Worm (Caenorhabditis elegans) whole organism, L2 larva: Measurements from ENCODE around the gene D1005.2.

ENCODE experiments used
- C34F6.9 ChIP-seq: fragments of 150-350 bp; optimal IDR thresholded peaks from 2 replicates; lab custom pipeline; 2014; ENCODE audit warnings: missing biosample characterization, missing genetic modification characterization
- F13H6.1 ChIP-seq: sonication (generic microtip); optimal IDR thresholded peaks from 2 replicates; lab custom pipeline; 2016; ENCODE audit warnings: missing genetic modification characterization, missing compliant biosample characterization
- R02D3.7 ChIP-seq: fragments of 150-350 bp; optimal IDR thresholded peaks from 2 replicates; lab custom pipeline; 2014; ENCODE audit warnings: missing biosample characterization, missing genetic modification characterization
- Y55F3AM.14 ChIP-seq: fragments of 200-800 bp; sonication (Bioruptor generic); optimal IDR thresholded peaks from 2 replicates; lab custom pipeline; 2018; ENCODE audit warnings: mild to moderate bottlenecking, missing genetic modification characterization, missing compliant biosample characterization
- ZK546.5 ChIP-seq: sonication (generic microtip); optimal IDR thresholded peaks from 2 replicates; lab custom pipeline; 2017; ENCODE audit warnings: missing biosample characterization, missing genetic modification characterization
- alr-1 ChIP-seq: fragments of 150-350 bp; optimal IDR thresholded peaks from 2 replicates; lab custom pipeline; 2014; ENCODE audit warnings: missing biosample characterization, missing genetic modification characterization
- aly-2 ChIP-seq: fragments of 150-350 bp; optimal IDR thresholded peaks from 2 replicates; lab custom pipeline; 2014; ENCODE audit warnings: missing biosample characterization, missing genetic modification characterization
- ama-1 ChIP-seq: fragments of 150-350 bp; optimal IDR thresholded peaks from 2 replicates; lab custom pipeline; 2018; ENCODE audit warnings: inconsistent platforms
- blmp-1 ChIP-seq: sonication (generic microtip); optimal IDR thresholded peaks from 2 replicates; lab custom pipeline; 2017; ENCODE audit warnings: missing genetic modification characterization, mild to moderate bottlenecking, missing compliant biosample characterization, antibody characterized with exemption, moderate library complexity; ENCODE audit not compliant: insufficient read depth
- ceh-16 ChIP-seq: fragments of 150-350 bp; optimal IDR thresholded peaks from 2 replicates; lab custom pipeline; 2014; ENCODE audit warnings: missing biosample characterization, missing genetic modification characterization
- ceh-82 ChIP-seq: fragments of 150-350 bp; optimal IDR thresholded peaks from 2 replicates; lab custom pipeline; 2014; ENCODE audit warnings: missing biosample characterization, missing genetic modification characterization
- crh-2 ChIP-seq: sonication (generic microtip); optimal IDR thresholded peaks from 2 replicates; lab custom pipeline; 2017; ENCODE audit warnings: missing biosample characterization, missing genetic modification characterization
- dmd-4 ChIP-seq: sonication (generic microtip); optimal IDR thresholded peaks from 2 replicates; lab custom pipeline; 2017; ENCODE audit warnings: missing biosample characterization, missing genetic modification characterization
- egl-27 ChIP-seq: sonication (generic microtip); optimal IDR thresholded peaks from 3 replicates; lab custom pipeline; 2017; ENCODE audit warnings: missing biosample characterization, missing genetic modification reagents, missing genetic modification characterization
- elt-1 ChIP-seq: fragments of 150-350 bp; optimal IDR thresholded peaks from 2 replicates; lab custom pipeline; 2014; ENCODE audit warnings: missing biosample characterization, missing genetic modification characterization
- elt-3 ChIP-seq: sonication (generic microtip); optimal IDR thresholded peaks from 2 replicates; lab custom pipeline; 2017; ENCODE audit warnings: missing biosample characterization, missing genetic modification characterization
- fos-1 ChIP-seq: fragments of 150-350 bp; optimal IDR thresholded peaks from 2 replicates; lab custom pipeline; 2014; ENCODE audit warnings: missing biosample characterization, missing genetic modification characterization
- gmeb-1 ChIP-seq: fragments of 150-350 bp; optimal IDR thresholded peaks from 2 replicates; lab custom pipeline; 2014; ENCODE audit warnings: missing biosample characterization, missing genetic modification characterization
- lin-11 ChIP-seq: fragments of 150-350 bp; sonication (generic microtip); optimal IDR thresholded peaks from 2 replicates; lab custom pipeline; 2014; ENCODE audit warnings: missing biosample characterization, missing genetic modification characterization, inconsistent platforms, mixed read lengths
- lin-13 ChIP-seq: fragments of 150-350 bp; optimal IDR thresholded peaks from 2 replicates; lab custom pipeline; 2014; ENCODE audit warnings: missing biosample characterization, missing genetic modification reagents, missing genetic modification characterization
- lsy-2 ChIP-seq, 2 experiments: fragments of 150-350 bp in 1 of 2; sonication (generic microtip) in 1 of 2; optimal IDR thresholded peaks; 2 replicates each; lab custom pipeline; 2014 to 2017; ENCODE audit warnings: missing biosample characterization in 2 of 2, missing genetic modification characterization in 2 of 2
- mab-5 ChIP-seq: fragments of 150-350 bp; optimal IDR thresholded peaks from 2 replicates; lab custom pipeline; 2014; ENCODE audit warnings: missing biosample characterization, missing genetic modification characterization
- mdl-1 ChIP-seq, 2 experiments: fragments of 150-350 bp in 1 of 2; sonication (generic microtip) in 1 of 2; optimal IDR thresholded peaks; 2 replicates each; lab custom pipeline; 2017; ENCODE audit warnings: missing biosample characterization in 2 of 2, missing genetic modification characterization in 2 of 2
- nhr-10 ChIP-seq: sonication (generic microtip); optimal IDR thresholded peaks from 2 replicates; lab custom pipeline; 2017; ENCODE audit warnings: missing biosample characterization, missing genetic modification characterization
- nhr-11 ChIP-seq: fragments of 150-350 bp; optimal IDR thresholded peaks from 2 replicates; lab custom pipeline; 2014; ENCODE audit warnings: missing biosample characterization, missing genetic modification characterization
- nhr-129 ChIP-seq: fragments of 150-350 bp; optimal IDR thresholded peaks from 2 replicates; lab custom pipeline; 2014; ENCODE audit warnings: missing biosample characterization, missing genetic modification characterization
- nhr-21 ChIP-seq: fragments of 150-350 bp; optimal IDR thresholded peaks from 2 replicates; lab custom pipeline; 2014; ENCODE audit warnings: missing biosample characterization, missing genetic modification characterization
- nhr-23 ChIP-seq: fragments of 150-350 bp; optimal IDR thresholded peaks from 2 replicates; lab custom pipeline; 2014; ENCODE audit warnings: missing biosample characterization, missing genetic modification reagents, missing genetic modification characterization
- nhr-237 ChIP-seq: fragments of 150-350 bp; optimal IDR thresholded peaks from 2 replicates; lab custom pipeline; 2014; ENCODE audit warnings: missing biosample characterization, missing genetic modification characterization
- nhr-25 ChIP-seq: fragments of 150-350 bp; sonication (generic microtip); optimal IDR thresholded peaks from 3 replicates; lab custom pipeline; 2014; ENCODE audit warnings: missing biosample characterization, missing genetic modification characterization
- peb-1 ChIP-seq: fragments of 150-350 bp; optimal IDR thresholded peaks from 2 replicates; lab custom pipeline; 2014; ENCODE audit warnings: missing biosample characterization, missing genetic modification characterization
- sem-4 ChIP-seq: fragments of 150-350 bp; optimal IDR thresholded peaks from 2 replicates; lab custom pipeline; 2014; ENCODE audit warnings: missing biosample characterization, missing genetic modification reagents, missing genetic modification characterization
- skn-1 ChIP-seq: sonication (generic microtip); optimal IDR thresholded peaks from 2 replicates; lab custom pipeline; 2017; ENCODE audit warnings: missing biosample characterization, missing genetic modification characterization
- sma-3 ChIP-seq: sonication (generic microtip); optimal IDR thresholded peaks from 2 replicates; lab custom pipeline; 2016; ENCODE audit warnings: missing genetic modification reagents, missing genetic modification characterization, missing compliant biosample characterization
- sma-9 ChIP-seq, 2 experiments: fragments of 150-350 bp in 1 of 2; sonication (generic microtip) in 1 of 2; optimal IDR thresholded peaks; 2 replicates each; lab custom pipeline; 2014 to 2016; ENCODE audit warnings: missing genetic modification characterization in 2 of 2, mild to moderate bottlenecking in 1 of 2, missing biosample characterization in 1 of 2, missing compliant biosample characterization in 1 of 2, missing genetic modification reagents in 1 of 2, moderate library complexity in 1 of 2
- snpc-4 ChIP-seq: fragments of 150-350 bp; optimal IDR thresholded peaks from 2 replicates; lab custom pipeline; 2014; ENCODE audit warnings: missing biosample characterization, missing genetic modification characterization
- unc-39 ChIP-seq: fragments of 150-350 bp; optimal IDR thresholded peaks from 2 replicates; lab custom pipeline; 2014; ENCODE audit warnings: missing biosample characterization, missing genetic modification characterization
- unc-55 ChIP-seq: fragments of 150-350 bp; sonication (generic microtip); optimal IDR thresholded peaks from 3 replicates; lab custom pipeline; 2014; ENCODE audit warnings: missing biosample characterization, missing genetic modification reagents, missing genetic modification characterization
- unc-62 ChIP-seq: fragments of 150-350 bp; optimal IDR thresholded peaks from 2 replicates; lab custom pipeline; 2014; ENCODE audit warnings: missing biosample characterization, missing genetic modification reagents, missing genetic modification characterization
- zag-1 ChIP-seq: fragments of 150-350 bp; optimal IDR thresholded peaks from 2 replicates; lab custom pipeline; 2014; ENCODE audit warnings: missing biosample characterization, missing genetic modification characterization
- ztf-1 ChIP-seq: fragments of 200-800 bp; sonication (Bioruptor generic); conservative IDR thresholded peaks from 2 replicates; pipeline ENCODE4 v1.3.6; 2022; ENCODE audit warnings: missing genetic modification characterization, missing compliant biosample characterization
- ztf-11 ChIP-seq: sonication (generic microtip); optimal IDR thresholded peaks from 2 replicates; lab custom pipeline; 2017; ENCODE audit warnings: missing biosample characterization, missing genetic modification characterization
- ztf-4 ChIP-seq: fragments of 150-350 bp; optimal IDR thresholded peaks from 2 replicates; lab custom pipeline; 2014; ENCODE audit warnings: missing biosample characterization, missing genetic modification characterization

D1005.2 gene

DNA sequence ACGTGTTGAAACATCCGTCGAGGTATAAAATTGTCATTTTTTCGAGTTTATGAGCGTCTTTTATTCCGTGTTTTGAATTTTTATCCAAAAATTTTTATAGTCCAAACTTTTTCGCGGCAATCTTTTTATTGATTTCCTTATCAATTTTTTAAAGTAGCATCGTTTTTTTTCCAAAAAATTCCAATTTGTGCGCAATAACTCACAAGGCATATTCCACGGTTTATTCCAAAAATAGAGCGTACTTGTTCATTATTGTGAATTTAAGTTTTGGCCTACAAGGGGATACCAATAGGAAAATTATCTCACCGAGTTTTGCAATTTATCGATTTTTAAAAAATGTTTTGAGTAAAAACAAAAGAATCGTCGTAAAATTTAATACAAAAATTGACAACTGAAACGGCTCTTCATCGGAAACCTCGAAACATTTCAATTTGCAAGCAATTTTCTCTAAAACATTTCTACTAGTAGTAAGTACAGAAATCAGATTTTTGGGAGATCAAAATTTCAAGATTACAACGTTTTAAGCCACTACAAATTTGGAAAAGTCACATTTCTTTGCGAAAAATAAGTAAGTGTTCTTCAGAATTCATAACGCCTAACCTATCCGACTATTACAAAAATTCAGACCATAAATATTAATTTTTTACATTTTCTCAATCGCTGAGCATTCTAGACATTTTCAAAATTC, 15.1 kb upstream of the D1005.2 start:
- TF ChIP-seq ceh-82, result no peak
- TF ChIP-seq ceh-16 (tag; lab: Kevin White, UChicago), result no peak
- TF ChIP-seq egl-27 (tag; lab: Kevin White, UChicago), result no peak
- no peak for TF ChIP-seq R02D3.7 (tag; lab: Kevin White, UChicago)
- no peak for TF ChIP-seq fos-1 (tag; lab: Kevin White, UChicago)
- TF ChIP-seq peb-1 (tag; lab: Kevin White, UChicago), result no peak
- no peak for TF ChIP-seq Y55F3AM.14 (GFP tag; lab: Kevin White, UChicago)
- TF ChIP-seq lin-13 (GFP tag; lab: Kevin White, UChicago), result peak; percentile 4
- no peak for TF ChIP-seq ZK546.5 (tag; lab: Kevin White, UChicago)
- TF ChIP-seq skn-1 (tag; lab: Kevin White, UChicago), result no peak
- TF ChIP-seq nhr-23 (tag; lab: Kevin White, UChicago), result no peak
- no peak for TF ChIP-seq crh-2 (tag; lab: Kevin White, UChicago)
- TF ChIP-seq mab-5 (tag; lab: Kevin White, UChicago), result no peak
- TF ChIP-seq ztf-1 (GFP tag; lab: Robert Waterston, UW), result no peak
- TF ChIP-seq nhr-25 (tag; lab: Kevin White, UChicago), result peak; percentile 64
- no peak for TF ChIP-seq lin-11 (tag; lab: Kevin White, UChicago)
- TF ChIP-seq ztf-11 (tag; lab: Kevin White, UChicago), result no peak
- no peak for TF ChIP-seq dmd-4 (tag; lab: Kevin White, UChicago)
- TF ChIP-seq sma-3 (GFP tag; lab: Kevin White, UChicago), result peak; percentile 20
- peak; percentile 22 for TF ChIP-seq C34F6.9
- TF ChIP-seq, all 48 proteins: peak for 4

- no peak for TF ChIP-seq skn-1 (tag; lab: Kevin White, UChicago)
- peak in 1 of 2 experiments; percentile 47 for TF ChIP-seq lsy-2 (tag; optimal IDR thresholded peaks at IDR 0.05; lab: Kevin White, UChicago)
- TF ChIP-seq ama-1 (lab: Kevin White, UChicago), result peak; percentile 64
- no peak for TF ChIP-seq ztf-1 (GFP tag; lab: Robert Waterston, UW)
- peak; percentile 43 for TF ChIP-seq sma-9 (GFP tag; optimal IDR thresholded peaks at IDR 0.05; lab: Kevin White, UChicago)
- TF ChIP-seq sma-9 (tag; optimal IDR thresholded peaks at IDR 0.05; lab: Kevin White, UChicago), result no peak
- no peak for TF ChIP-seq nhr-237
- TF ChIP-seq crh-2 (tag; lab: Kevin White, UChicago), result peak; percentile 45
- peak; percentile 4 for TF ChIP-seq F13H6.1 (tag; lab: Kevin White, UChicago)
- no peak for TF ChIP-seq gmeb-1
- TF ChIP-seq ztf-4 (tag; lab: Kevin White, UChicago), result peak; percentile 53
- TF ChIP-seq sma-3 (GFP tag; lab: Kevin White, UChicago), result peak; percentile 16
- peak; percentile 8 for TF ChIP-seq ceh-16 (tag; lab: Kevin White, UChicago)
- TF ChIP-seq nhr-21 (tag; lab: Kevin White, UChicago), result peak; percentile 29
- TF ChIP-seq dmd-4 (tag; lab: Kevin White, UChicago), result no peak
- no peak for TF ChIP-seq nhr-10
- peak; percentile 14 for TF ChIP-seq nhr-129 (tag; lab: Kevin White, UChicago)
- no peak for TF ChIP-seq ZK546.5 (tag; lab: Kevin White, UChicago)
- TF ChIP-seq elt-1, result no peak
These were observed 13.1 kb upstream of the D1005.2 start for ce11 chrX:1445696-1446095.

DNA sequence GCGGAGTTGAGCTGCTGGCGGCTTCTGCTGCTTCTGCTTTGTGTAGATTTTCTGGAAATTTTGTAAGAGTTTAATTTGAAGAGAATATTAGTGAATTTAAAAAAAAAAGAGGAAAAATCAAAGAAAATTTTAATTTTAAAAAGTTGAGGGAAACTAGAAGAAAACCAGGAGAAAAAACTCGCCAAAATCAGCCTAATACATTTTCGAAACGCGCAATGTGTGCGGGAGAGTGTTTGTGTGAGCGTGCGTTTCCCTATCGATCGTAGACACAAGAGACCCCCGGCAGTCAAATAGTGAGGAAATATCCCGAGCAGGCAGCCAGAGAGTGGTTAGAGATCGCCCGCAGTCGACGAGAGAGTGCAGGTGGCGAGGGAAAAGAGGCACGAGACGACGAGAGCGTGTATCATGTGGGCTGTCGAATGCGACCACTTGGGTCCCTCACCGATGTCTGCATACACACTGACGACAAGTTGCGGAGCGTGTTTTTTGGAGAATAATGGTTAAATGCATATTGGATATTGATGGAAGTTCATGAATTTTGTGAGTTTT, 12.2 kb upstream of the D1005.2 start, which contains the start of gene zfp-3:
Gene zfp-3, minus strand, starts transcription at position 51 of the 549 bp plus-strand sequence.
- TF ChIP-seq nhr-23 (tag; lab: Kevin White, UChicago), result no peak
- TF ChIP-seq alr-1 (tag; lab: Kevin White, UChicago), result no peak
- TF ChIP-seq elt-1, result no peak
- no peak for TF ChIP-seq aly-2
- TF ChIP-seq C34F6.9, result peak; percentile 98
- TF ChIP-seq peb-1 (tag; lab: Kevin White, UChicago), result no peak
- peak; percentile 87 for TF ChIP-seq sem-4 (tag; lab: Kevin White, UChicago)
- peak; percentile 92 for TF ChIP-seq zag-1 (tag; lab: Kevin White, UChicago)
- TF ChIP-seq elt-3 (tag; lab: Kevin White, UChicago), result no peak
- TF ChIP-seq mdl-1 (tag; optimal IDR thresholded peaks at IDR 0.05; lab: Kevin White, UChicago), result peak; percentile 97
- TF ChIP-seq ztf-1 (GFP tag; lab: Robert Waterston, UW), result no peak
- peak; percentile 48 for TF ChIP-seq unc-62 (GFP tag; lab: Kevin White, UChicago)
- peak; percentile 94 for TF ChIP-seq egl-27 (tag; lab: Kevin White, UChicago)
- peak; percentile 77 to 94 for TF ChIP-seq lsy-2 (tag; optimal IDR thresholded peaks at IDR 0.05; lab: Kevin White, UChicago)
- no peak for TF ChIP-seq unc-39 (tag; lab: Kevin White, UChicago)
- TF ChIP-seq nhr-237, result peak; percentile 75
- TF ChIP-seq sma-9 (GFP tag; optimal IDR thresholded peaks at IDR 0.05; lab: Kevin White, UChicago), result peak; percentile 96
- TF ChIP-seq sma-9 (tag; optimal IDR thresholded peaks at IDR 0.05; lab: Kevin White, UChicago), result no peak
- peak; percentile 97 for TF ChIP-seq unc-55 (GFP tag; lab: Kevin White, UChicago)
- TF ChIP-seq blmp-1 (tag; lab: Kevin White, UChicago), result peak; percentile 84
- peak; percentile 66 for TF ChIP-seq skn-1 (tag; lab: Kevin White, UChicago)
- peak; percentile 96 for TF ChIP-seq nhr-129 (tag; lab: Kevin White, UChicago)
- TF ChIP-seq dmd-4 (tag; lab: Kevin White, UChicago), result no peak
- peak; percentile 62 for TF ChIP-seq ama-1 (lab: Kevin White, UChicago)
- TF ChIP-seq ztf-11 (tag; lab: Kevin White, UChicago), result peak; percentile 14
- TF ChIP-seq nhr-11 (tag; lab: Kevin White, UChicago), result no peak
- peak; percentile 84 for TF ChIP-seq snpc-4
- TF ChIP-seq crh-2 (tag; lab: Kevin White, UChicago), result peak; percentile 94
- peak; percentile 86 for TF ChIP-seq lin-13 (GFP tag; lab: Kevin White, UChicago)
- peak; percentile 98 for TF ChIP-seq F13H6.1 (tag; lab: Kevin White, UChicago)
- TF ChIP-seq R02D3.7 (tag; lab: Kevin White, UChicago), result peak; percentile 12
- peak; percentile 95 for TF ChIP-seq nhr-21 (tag; lab: Kevin White, UChicago)
- TF ChIP-seq nhr-10, result peak; percentile 53
- peak; percentile 85 for TF ChIP-seq gmeb-1
